Fruit fly (Drosophila melanogaster) whole organism, prepupa: ENCODE measurements around the gene CG4896.
A peak's percentile ranks its signal among the peaks of the same experiment; 100 is the strongest.

Experiments used
- Blimp-1 ChIP-seq: fragments of 200-800 bp; sonication (Bioruptor generic); optimal IDR thresholded peaks from 3 replicates; lab custom pipeline; 2017; ENCODE audit warnings: missing biosample characterization, missing genetic modification characterization, mild to moderate bottlenecking, moderate library complexity, missing genetic modification reagents
- CG10631 ChIP-seq: fragments of 200-800 bp; sonication (Bioruptor generic); optimal IDR thresholded peaks from 2 replicates; lab custom pipeline; 2016; ENCODE audit warnings: missing biosample characterization, missing genetic modification characterization
- CG10669 ChIP-seq: fragments of 200-800 bp; sonication (Bioruptor generic); optimal IDR thresholded peaks from 3 replicates; lab custom pipeline; 2018; ENCODE audit warnings: missing biosample characterization, mild to moderate bottlenecking, missing genetic modification characterization, moderate library complexity
- CG11294 ChIP-seq: fragments of 200-800 bp; sonication (Bioruptor generic); IDR thresholded peaks from 2 replicates; pipeline ENCODE4 v1.3.6; 2022; ENCODE audit warnings: missing biosample characterization, missing genetic modification characterization
- CG11762 ChIP-seq: fragments of 200-800 bp; sonication (Bioruptor generic); optimal IDR thresholded peaks from 3 replicates; lab custom pipeline; 2016; ENCODE audit warnings: missing biosample characterization, missing genetic modification characterization; ENCODE audit not compliant: insufficient read depth
- CG15336 ChIP-seq: fragments of 200-800 bp; sonication (Bioruptor generic); IDR thresholded peaks from 2 replicates; pipeline ENCODE4 v1.3.6; 2022; ENCODE audit warnings: missing biosample characterization, missing genetic modification characterization
- CG1621 ChIP-seq: fragments of 200-800 bp; sonication (Bioruptor generic); optimal IDR thresholded peaks from 3 replicates; lab custom pipeline; 2018; ENCODE audit warnings: missing biosample characterization, mild to moderate bottlenecking, missing genetic modification characterization
- CG3032 ChIP-seq: fragments of 200-800 bp; optimal IDR thresholded peaks from 2 replicates; lab custom pipeline; 2019; ENCODE audit warnings: missing biosample characterization, mild to moderate bottlenecking, missing genetic modification characterization, moderate library complexity
- CG31627 ChIP-seq: fragments of 200-800 bp; sonication (Bioruptor generic); optimal IDR thresholded peaks from 3 replicates; lab custom pipeline; 2016; ENCODE audit warnings: missing biosample characterization, missing genetic modification characterization
- CG32006 ChIP-seq: fragments of 200-800 bp; sonication (Bioruptor generic); optimal IDR thresholded peaks from 3 replicates; lab custom pipeline; 2017; ENCODE audit warnings: missing biosample characterization, mild to moderate bottlenecking, missing genetic modification characterization
- CG34406 ChIP-seq: fragments of 200-800 bp; sonication (Bioruptor generic); optimal IDR thresholded peaks from 3 replicates; lab custom pipeline; 2016; ENCODE audit warnings: missing biosample characterization, missing genetic modification characterization
- CG4318 ChIP-seq: fragments of 200-800 bp; sonication (Bioruptor generic); optimal IDR thresholded peaks from 3 replicates; lab custom pipeline; 2017; ENCODE audit warnings: missing biosample characterization, mild to moderate bottlenecking, missing genetic modification characterization
- CG6163 ChIP-seq: fragments of 200-800 bp; sonication (Bioruptor generic); IDR thresholded peaks from 3 replicates; pipeline ENCODE4 v1.3.6; 2022; ENCODE audit warnings: missing biosample characterization, missing genetic modification characterization
- CG6276 ChIP-seq: fragments of 200-800 bp; sonication (Bioruptor generic); optimal IDR thresholded peaks from 2 replicates; lab custom pipeline; 2017; ENCODE audit warnings: missing biosample characterization, mild to moderate bottlenecking, missing genetic modification characterization
- CG6792 ChIP-seq: fragments of 200-800 bp; sonication (Bioruptor generic); optimal IDR thresholded peaks from 3 replicates; lab custom pipeline; 2016; ENCODE audit warnings: missing biosample characterization, missing genetic modification characterization
- CG6808 ChIP-seq: fragments of 200-800 bp; sonication (Bioruptor generic); optimal IDR thresholded peaks from 3 replicates; lab custom pipeline; 2017; ENCODE audit warnings: missing biosample characterization, missing genetic modification characterization, mild to moderate bottlenecking, moderate library complexity, missing genetic modification reagents
- CG6854 ChIP-seq: fragments of 200-800 bp; sonication (Bioruptor generic); optimal IDR thresholded peaks from 2 replicates; lab custom pipeline; 2017; ENCODE audit warnings: missing biosample characterization, mild to moderate bottlenecking, missing genetic modification characterization
- CG8119 ChIP-seq: fragments of 200-800 bp; sonication (Bioruptor generic); IDR thresholded peaks from 3 replicates; pipeline ENCODE4 v1.3.6; 2022; ENCODE audit warnings: missing biosample characterization, missing genetic modification characterization
- CG8319 ChIP-seq: fragments of 200-800 bp; sonication (Bioruptor generic); optimal IDR thresholded peaks from 3 replicates; lab custom pipeline; 2016; ENCODE audit warnings: missing biosample characterization, missing genetic modification characterization
- CG9139 ChIP-seq: fragments of 200-800 bp; sonication (Bioruptor generic); optimal IDR thresholded peaks from 3 replicates; lab custom pipeline; 2017; ENCODE audit warnings: missing biosample characterization, mild to moderate bottlenecking, missing genetic modification characterization
- Ets21C ChIP-seq: fragments of 200-800 bp; sonication (Bioruptor generic); optimal IDR thresholded peaks from 3 replicates; lab custom pipeline; 2016; ENCODE audit warnings: missing biosample characterization, missing genetic modification characterization
- Gug ChIP-seq: fragments of 200-800 bp; sonication (Bioruptor generic); IDR thresholded peaks from 2 replicates; pipeline ENCODE4 v1.3.6; 2022; ENCODE audit warnings: missing biosample characterization, missing genetic modification characterization
- Hr39 ChIP-seq: fragments of 200-800 bp; sonication (Bioruptor generic); optimal IDR thresholded peaks from 2 replicates; lab custom pipeline; 2016; ENCODE audit warnings: missing biosample characterization, missing genetic modification characterization
- Hr4 ChIP-seq: fragments of 200-800 bp; sonication (Bioruptor generic); optimal IDR thresholded peaks from 3 replicates; lab custom pipeline; 2016; ENCODE audit warnings: missing biosample characterization, missing genetic modification characterization
- Lpt ChIP-seq: fragments of 200-800 bp; sonication (Bioruptor generic); optimal IDR thresholded peaks from 3 replicates; lab custom pipeline; 2016; ENCODE audit warnings: missing biosample characterization, missing genetic modification characterization
- Met ChIP-seq: fragments of 200-800 bp; sonication (Bioruptor generic); optimal IDR thresholded peaks from 3 replicates; lab custom pipeline; 2016; ENCODE audit warnings: missing biosample characterization, missing genetic modification characterization
- Smox ChIP-seq: fragments of 200-800 bp; sonication (Bioruptor generic); optimal IDR thresholded peaks from 3 replicates; lab custom pipeline; 2016; ENCODE audit warnings: missing biosample characterization, missing genetic modification characterization
- Sox15 ChIP-seq: fragments of 200-800 bp; sonication (Bioruptor generic); optimal IDR thresholded peaks from 3 replicates; lab custom pipeline; 2016; ENCODE audit warnings: missing biosample characterization, missing genetic modification characterization
- achi ChIP-seq: fragments of 200-800 bp; sonication (Bioruptor generic); optimal IDR thresholded peaks from 3 replicates; lab custom pipeline; 2016; ENCODE audit warnings: missing biosample characterization, missing genetic modification characterization
- acj6 ChIP-seq: fragments of 200-800 bp; sonication (Bioruptor generic); optimal IDR thresholded peaks from 3 replicates; lab custom pipeline; 2016; ENCODE audit warnings: missing biosample characterization, missing genetic modification characterization
- dsx ChIP-seq: fragments of 200-800 bp; optimal IDR thresholded peaks from 3 replicates; lab custom pipeline; 2019; ENCODE audit warnings: missing biosample characterization, mild to moderate bottlenecking, missing genetic modification characterization, moderate library complexity; ENCODE audit not compliant: poor library complexity, severe bottlenecking
- eg ChIP-seq: fragments of 200-800 bp; sonication (Bioruptor generic); IDR thresholded peaks from 3 replicates; pipeline ENCODE4 v1.3.6; 2022; ENCODE audit warnings: missing biosample characterization, missing genetic modification characterization
- esn ChIP-seq: fragments of 200-800 bp; sonication (Bioruptor generic); optimal IDR thresholded peaks from 2 replicates; lab custom pipeline; 2016; ENCODE audit warnings: missing biosample characterization, mild to moderate bottlenecking, missing genetic modification characterization, moderate library complexity
- fd59A ChIP-seq: fragments of 200-800 bp; sonication (Bioruptor generic); optimal IDR thresholded peaks from 2 replicates; lab custom pipeline; 2017; ENCODE audit warnings: missing biosample characterization, mild to moderate bottlenecking, missing genetic modification characterization, missing genetic modification reagents
- fd85E ChIP-seq: fragments of 200-800 bp; sonication (Bioruptor generic); optimal IDR thresholded peaks from 3 replicates; lab custom pipeline; 2016; ENCODE audit warnings: missing biosample characterization, missing genetic modification characterization
- fkh ChIP-seq: fragments of 200-800 bp; sonication (Bioruptor generic); optimal IDR thresholded peaks from 3 replicates; lab custom pipeline; 2017; ENCODE audit warnings: missing biosample characterization, mild to moderate bottlenecking, missing genetic modification characterization, moderate library complexity
- lz ChIP-seq: fragments of 200-800 bp; sonication (Bioruptor generic); optimal IDR thresholded peaks from 3 replicates; lab custom pipeline; 2016; ENCODE audit warnings: missing biosample characterization, missing genetic modification characterization
- net ChIP-seq: fragments of 200-800 bp; sonication (Bioruptor generic); optimal IDR thresholded peaks from 3 replicates; lab custom pipeline; 2016; ENCODE audit warnings: missing biosample characterization, missing genetic modification characterization
- pdm3 ChIP-seq: fragments of 200-800 bp; sonication (Bioruptor generic); optimal IDR thresholded peaks from 3 replicates; lab custom pipeline; 2016; ENCODE audit warnings: missing biosample characterization, missing genetic modification characterization
- spab ChIP-seq: fragments of 200-800 bp; sonication (Bioruptor generic); optimal IDR thresholded peaks from 2 replicates; lab custom pipeline; 2017; ENCODE audit warnings: missing biosample characterization, mild to moderate bottlenecking, missing genetic modification characterization, missing genetic modification reagents
- ss ChIP-seq, 2 experiments: fragments of 200-800 bp; sonication (Bioruptor generic); optimal IDR thresholded peaks; 2 replicates in 1 of 2; 3 replicates in 1 of 2; lab custom pipeline; 2017 to 2018; ENCODE audit warnings: mild to moderate bottlenecking in 2 of 2, missing biosample characterization in 2 of 2, missing genetic modification characterization in 2 of 2, moderate library complexity in 1 of 2
- topi ChIP-seq: fragments of 200-800 bp; sonication (Bioruptor generic); optimal IDR thresholded peaks from 3 replicates; lab custom pipeline; 2016; ENCODE audit warnings: missing biosample characterization, missing genetic modification characterization

Gene CG4896

dm6 chr2L:1177522-1177921 is at the start of gene CG4896:
Gene CG4896, plus strand, starts transcription at chr2L:1177690.
- TF ChIP-seq CG10669 (no peak), CG8119 (GFP tag; lab: Robert Waterston, UW) (0 out of 3 replicates have a peak, but pooled peaks have one; percentile 13), esn (GFP tag; lab: Kevin White, UChicago) (peak; percentile 22), fd85E (no peak), eg (GFP tag; lab: Robert Waterston, UW) (peak; percentile 33; the same call in 1 of the 3 replicates), CG15336 (GFP tag; lab: Robert Waterston, UW) (peak; percentile 16; the same call in 1 of the 2 replicates)

- TF ChIP-seq eg (GFP tag; lab: Robert Waterston, UW) (peak; percentile 46; the same call in 1 of the 3 replicates), CG3032 (tag; lab: Kevin White, UChicago) (no peak), achi (no peak), CG11762 (GFP tag; lab: Kevin White, UChicago) (no peak), fkh (GFP tag; lab: Kevin White, UChicago) (peak; percentile 29)
Observed at dm6 chr2L:1128344-1128931, 49.1 kb upstream of the CG4896 start.

- TF ChIP-seq Blimp-1 (GFP tag; lab: Kevin White, UChicago) (peak; percentile 1), CG31627 (GFP tag; lab: Kevin White, UChicago) (peak; percentile 70), fd85E (no peak), CG8319 (GFP tag; lab: Kevin White, UChicago) (peak; percentile 16), spab (GFP tag; lab: Kevin White, UChicago) (peak; percentile 30), CG8119 (GFP tag; lab: Robert Waterston, UW) (peak; percentile 61; the same call in 2 of the 3 replicates), acj6 (GFP tag; lab: Kevin White, UChicago) (peak; percentile 69), CG32006 (peak; percentile 69), Hr4 (GFP tag; lab: Kevin White, UChicago) (peak; percentile 70), dsx (GFP tag; lab: Kevin White, UChicago) (peak; percentile 50), Lpt (GFP tag; lab: Kevin White, UChicago) (peak; percentile 22), fkh (GFP tag; lab: Kevin White, UChicago) (peak; percentile 8), CG15336 (GFP tag; lab: Robert Waterston, UW) (peak; percentile 62; the same call in 1 of the 2 replicates), Met (GFP tag; lab: Kevin White, UChicago) (no peak), topi (GFP tag; lab: Kevin White, UChicago) (peak; percentile 57), pdm3 (GFP tag; lab: Kevin White, UChicago) (peak; percentile 68), CG34406 (GFP tag; lab: Kevin White, UChicago) (peak; percentile 38), CG6854 (GFP tag; lab: Kevin White, UChicago) (no peak), CG10631 (GFP tag; lab: Kevin White, UChicago) (peak; percentile 76), ss (GFP tag; optimal IDR thresholded peaks at IDR 0.05; lab: Kevin White, UChicago) (peak in 1 of 2 experiments; percentile 46), CG6163 (GFP tag; lab: Robert Waterston, UW) (peak; percentile 71), Hr39 (GFP tag; lab: Kevin White, UChicago) (peak; percentile 67), Ets21C (GFP tag; lab: Kevin White, UChicago) (no peak), CG6808 (peak; percentile 28), CG4318 (GFP tag; lab: Kevin White, UChicago) (no peak), CG1621 (tag; lab: Kevin White, UChicago) (peak; percentile 22), CG11294 (GFP tag; lab: Robert Waterston, UW) (peak; percentile 22; the same call in 1 of the 2 replicates), CG6792 (GFP tag; lab: Kevin White, UChicago) (peak; percentile 61), lz (GFP tag; lab: Kevin White, UChicago) (peak; percentile 72), CG11762 (GFP tag; lab: Kevin White, UChicago) (peak; percentile 46), net (GFP tag; lab: Kevin White, UChicago) (peak; percentile 14), fd59A (GFP tag; lab: Kevin White, UChicago) (peak; percentile 20), Gug (GFP tag; lab: Robert Waterston, UW) (peak; percentile 50), achi (peak; percentile 38), CG3032 (tag; lab: Kevin White, UChicago) (peak; percentile 79), Smox (no peak), Sox15 (GFP tag; lab: Kevin White, UChicago) (peak; percentile 44), CG9139 (no peak), CG6276 (GFP tag; lab: Kevin White, UChicago) (peak; percentile 0)
Observed at dm6 chr2L:1128932-1129887, 48.3 kb upstream of the CG4896 start, which contains the start of the genes Pino and TBC1D23. Gene Pino, minus strand, starts transcription at chr2L:1128953. Gene TBC1D23, plus strand, starts transcription at chr2L:1129316.
